Fruit fly (Drosophila melanogaster): ENCODE measurements around the gene Pak.

DNA sequence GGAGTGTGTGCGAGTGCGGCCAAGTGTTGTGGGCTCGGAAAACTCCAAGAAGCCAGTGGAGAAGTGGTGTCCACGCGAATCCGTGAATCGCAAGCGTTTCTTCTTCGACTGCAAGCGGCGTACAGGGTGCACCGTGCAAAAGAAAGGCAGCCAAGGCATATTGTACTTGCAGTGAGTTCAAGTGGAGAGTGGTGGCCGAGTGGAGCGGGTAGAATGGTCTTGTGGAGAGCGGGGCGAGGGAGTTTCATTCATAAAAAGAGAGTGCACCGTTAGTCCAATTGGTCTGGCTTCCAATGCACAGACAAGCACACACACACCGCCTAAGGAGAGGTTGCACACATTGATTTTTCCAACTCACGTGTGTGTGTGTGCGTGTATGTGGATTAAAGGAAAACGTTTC lies 485 bp downstream of the Pak start:
- TF ChIP-seq h (GFP tag; optimal IDR thresholded peaks at IDR 0.05) (no peak), br (GFP tag; optimal IDR thresholded peaks at IDR 0.05) (no peak), pan (optimal IDR thresholded peaks at IDR 0.05) (no peak)
